Worm (Caenorhabditis elegans) whole organism, L4/young adult: ENCODE measurements around the gene jmjd-1.1.

Experiments
- W03F9.2 ChIP-seq: fragments of 150-350 bp; optimal IDR thresholded peaks from 2 replicates; lab custom pipeline; 2014; ENCODE audit warnings: missing biosample characterization, missing genetic modification characterization
- dao-5 ChIP-seq: sonication (generic microtip); optimal IDR thresholded peaks from 2 replicates; lab custom pipeline; 2016; ENCODE audit warnings: missing genotype, missing genetic modification characterization, moderate library complexity, missing compliant biosample characterization
- him-1 ChIP-seq: sonication (generic microtip); optimal IDR thresholded peaks from 2 replicates; lab custom pipeline; 2016; ENCODE audit warnings: missing genotype, missing genetic modification reagents, missing genetic modification characterization, missing compliant biosample characterization

jmjd-1.1 gene

DNA sequence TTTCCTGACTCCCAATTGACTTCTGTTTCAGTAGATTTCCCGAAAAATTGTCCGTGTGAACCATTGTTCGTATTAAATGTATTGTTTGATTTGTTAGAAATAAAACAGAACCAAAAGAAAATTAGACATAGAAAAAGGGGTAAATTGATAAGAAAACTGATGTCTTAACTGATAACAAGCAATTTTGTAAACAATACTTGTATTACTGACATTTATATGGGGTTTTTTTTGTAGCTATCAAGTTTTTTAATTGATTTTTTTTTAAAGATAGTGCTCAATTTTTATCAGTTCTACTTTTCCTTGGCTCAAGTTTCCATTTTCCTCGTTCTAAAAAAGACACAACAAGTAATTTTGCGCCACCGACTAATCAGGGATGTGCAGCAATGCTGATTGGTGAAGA is 9.2 kb upstream of the jmjd-1.1 start:
- TF ChIP-seq him-1 (tag; lab: Kevin White, UChicago) (no peak), W03F9.2 (no peak), dao-5 (no peak)

DNA sequence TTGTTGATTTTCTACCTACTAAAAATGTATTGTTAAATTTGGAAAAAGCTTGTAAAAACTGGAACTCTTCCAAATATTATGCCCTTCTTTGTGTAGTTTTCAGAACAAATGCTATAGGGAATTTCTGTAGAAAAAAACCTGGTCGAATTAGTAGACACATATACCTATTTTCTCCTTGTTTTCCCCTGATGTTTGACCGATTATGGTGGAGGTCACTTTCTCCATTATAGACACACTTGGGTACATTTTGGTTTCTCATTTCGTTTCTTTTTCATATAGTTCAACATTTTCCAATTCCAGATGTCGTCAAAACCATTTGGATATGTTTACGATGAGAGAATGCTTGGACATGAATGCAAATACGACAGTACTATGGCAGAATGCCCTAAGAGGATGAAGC is 7.6 kb upstream of the jmjd-1.1 start, which contains the start of gene hda-5:
TSS of gene hda-5 (plus strand) at position 301 of the 400 bp plus-strand sequence.
- no peak for TF ChIP-seq dao-5
- TF ChIP-seq W03F9.2, result no peak

DNA sequence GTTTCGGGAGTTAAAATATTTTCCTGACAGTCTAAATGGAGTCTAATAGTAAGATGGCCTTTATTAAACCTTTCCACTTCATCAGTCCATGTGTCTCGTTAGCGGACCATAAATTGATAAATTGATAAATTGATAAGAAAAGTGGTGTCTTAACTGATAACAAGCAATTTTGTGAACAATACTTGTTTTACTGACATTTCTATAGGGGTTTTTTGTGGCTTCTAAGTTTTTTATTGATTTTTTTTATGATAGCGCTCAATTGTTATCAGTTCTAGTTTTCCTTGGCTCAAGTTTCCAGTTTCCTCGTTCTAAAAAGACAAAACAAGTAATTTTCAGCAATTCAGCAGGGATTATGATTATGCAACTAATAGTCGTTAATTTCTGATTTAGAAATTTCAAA is 3.9 kb upstream of the jmjd-1.1 start, which contains the start of gene F43G6.17:
TSS of gene F43G6.17 (plus strand) at position 301 of the 400 bp plus-strand sequence.
- TF ChIP-seq dao-5, result no peak
- no peak for TF ChIP-seq W03F9.2
- no peak for TF ChIP-seq him-1 (tag; lab: Kevin White, UChicago)

DNA sequence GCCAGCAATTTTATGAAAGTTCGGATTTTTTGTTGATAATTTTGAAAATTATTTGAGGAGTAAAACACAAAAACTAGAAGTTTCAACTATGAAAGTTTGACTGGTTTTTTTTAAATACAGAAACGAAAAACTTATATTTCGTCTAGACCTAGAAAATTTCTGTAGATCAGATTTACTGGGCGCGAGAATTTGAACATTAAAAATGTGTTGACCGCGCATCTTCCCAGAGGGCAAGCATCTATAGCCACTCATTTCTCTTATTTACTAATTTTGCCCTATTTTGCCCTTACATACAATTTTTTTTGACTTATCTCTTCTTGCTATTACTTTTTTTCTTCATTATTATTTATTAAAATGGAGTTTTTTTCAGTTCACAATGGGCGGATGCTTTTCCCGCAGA is 2.6 kb downstream of the jmjd-1.1 start, which contains the start of gene F43G6.10:
TSS of gene F43G6.10 (plus strand) at position 371 of the 400 bp plus-strand sequence.
- TF ChIP-seq him-1 (tag; lab: Kevin White, UChicago), result no peak
- no peak for TF ChIP-seq W03F9.2
- TF ChIP-seq dao-5, result no peak

DNA sequence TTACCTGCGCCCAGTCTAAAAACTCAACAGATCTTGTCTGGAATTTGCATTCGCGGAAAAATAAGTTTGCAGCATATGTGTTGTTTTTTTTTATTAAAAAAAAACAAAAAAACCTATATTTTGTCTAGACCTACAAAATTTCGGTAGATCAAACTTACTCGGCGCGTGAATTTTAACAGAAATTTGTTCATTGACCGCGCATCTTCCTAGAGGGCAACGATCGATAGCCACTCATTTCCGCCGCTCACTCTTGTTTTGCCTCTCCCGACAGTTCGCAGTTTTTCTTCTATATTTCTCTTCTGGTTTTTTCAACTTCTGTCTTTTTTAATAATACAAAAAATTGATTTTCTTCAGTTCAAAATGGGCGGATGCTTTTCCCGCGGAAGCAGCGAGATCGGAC is 4.1 kb downstream of the jmjd-1.1 start, which contains the start of gene F43G6.7:
TSS of gene F43G6.7 (plus strand) at position 355 of the 400 bp plus-strand sequence.
- TF ChIP-seq dao-5 (no peak), W03F9.2 (no peak), him-1 (tag; lab: Kevin White, UChicago) (no peak)

DNA sequence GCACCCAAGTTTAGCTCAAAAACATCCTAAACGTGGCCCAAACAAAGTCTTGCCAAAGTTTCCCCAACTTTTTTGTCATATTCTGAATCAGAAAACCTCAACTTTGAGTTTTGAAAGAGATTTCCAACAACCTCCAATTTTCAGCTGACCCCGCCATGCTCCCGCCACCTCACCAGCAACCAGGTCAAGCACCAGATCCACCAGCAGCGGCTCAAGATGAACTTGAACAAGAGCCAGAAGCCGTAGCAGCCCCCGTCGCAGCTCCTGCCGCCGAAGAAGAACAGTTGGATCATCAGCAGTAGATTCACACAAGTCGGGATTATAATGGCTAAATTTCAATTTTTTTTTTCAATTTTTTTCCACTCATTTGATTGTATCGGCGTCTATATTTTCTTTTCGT is 4.9 kb downstream of the jmjd-1.1 start:
- no peak for TF ChIP-seq dao-5
- TF ChIP-seq W03F9.2, result no peak
- no peak for TF ChIP-seq him-1 (tag; lab: Kevin White, UChicago)

DNA sequence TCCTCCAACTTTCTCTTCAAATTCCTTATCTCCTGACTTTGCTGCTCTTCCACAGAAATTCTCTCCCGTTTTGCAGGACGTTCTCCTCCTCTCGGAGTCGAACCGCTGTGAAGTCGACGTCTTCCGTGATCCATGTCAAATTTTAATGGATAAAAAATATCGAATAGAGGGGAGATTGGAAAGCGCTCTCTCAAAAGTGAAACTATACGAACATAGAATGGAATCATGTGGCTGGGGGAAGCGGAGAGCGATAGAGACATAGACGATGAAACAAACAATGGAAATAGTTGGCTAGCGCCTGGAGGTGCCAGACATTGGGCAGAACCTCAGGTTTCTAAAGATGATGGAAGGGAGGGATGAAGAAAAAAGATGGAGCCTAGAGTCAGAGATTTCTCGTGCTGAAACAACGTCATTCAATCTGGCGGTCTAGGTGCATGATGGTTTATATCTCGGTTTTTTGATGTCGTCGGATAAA is 7.6 kb downstream of the jmjd-1.1 start, which contains the start of gene F43G6.8:
TSS of gene F43G6.8 (minus strand) at position 198 of the 475 bp plus-strand sequence.
- TF ChIP-seq W03F9.2 (no peak), him-1 (tag; lab: Kevin White, UChicago) (no peak), dao-5 (no peak)

DNA sequence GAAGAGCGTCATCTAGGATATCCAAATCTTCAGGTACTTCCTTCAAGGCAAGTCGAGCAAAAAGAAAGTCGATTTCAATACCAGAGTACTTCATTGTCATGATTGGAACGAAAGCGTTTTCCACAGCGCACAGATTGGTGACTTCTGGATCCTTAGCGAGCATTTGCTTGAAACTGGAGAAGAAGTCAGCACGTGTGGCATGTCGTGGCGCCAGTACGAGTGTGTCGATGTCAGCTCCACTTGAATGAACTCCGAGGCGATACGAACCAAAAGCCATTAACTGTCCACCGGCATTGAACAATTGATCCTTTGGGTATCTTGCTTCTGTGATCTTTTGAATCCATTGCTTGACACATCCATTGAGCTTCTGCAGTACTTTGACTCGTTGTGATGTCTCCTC is 9.7 kb downstream of the jmjd-1.1 start:
- TF ChIP-seq dao-5, result no peak
- TF ChIP-seq him-1 (tag; lab: Kevin White, UChicago), result no peak
- TF ChIP-seq W03F9.2, result no peak

DNA sequence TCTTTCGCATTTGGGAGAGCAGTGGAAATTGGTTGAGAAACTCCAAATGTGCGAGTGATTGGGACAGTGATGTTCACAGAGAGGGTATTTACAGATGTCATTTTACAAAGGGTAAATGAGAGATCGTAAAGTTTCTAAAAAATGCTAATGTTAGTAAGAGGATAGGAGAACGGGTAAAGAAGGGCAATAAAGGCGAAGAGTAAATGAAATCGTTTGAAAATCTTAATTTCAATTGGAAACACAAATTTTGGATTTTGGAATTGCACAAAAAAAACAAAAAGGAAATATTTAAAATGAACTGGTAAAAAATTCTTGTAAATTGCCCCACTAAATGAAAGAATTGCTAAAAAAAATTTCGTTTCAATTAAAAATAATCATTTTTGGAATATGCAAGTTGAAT is 10.1 kb downstream of the jmjd-1.1 start, which contains the start of gene pap-3:
TSS of gene pap-3 (minus strand) at position 101 of the 400 bp plus-strand sequence.
- no peak for TF ChIP-seq him-1 (tag; lab: Kevin White, UChicago)

DNA sequence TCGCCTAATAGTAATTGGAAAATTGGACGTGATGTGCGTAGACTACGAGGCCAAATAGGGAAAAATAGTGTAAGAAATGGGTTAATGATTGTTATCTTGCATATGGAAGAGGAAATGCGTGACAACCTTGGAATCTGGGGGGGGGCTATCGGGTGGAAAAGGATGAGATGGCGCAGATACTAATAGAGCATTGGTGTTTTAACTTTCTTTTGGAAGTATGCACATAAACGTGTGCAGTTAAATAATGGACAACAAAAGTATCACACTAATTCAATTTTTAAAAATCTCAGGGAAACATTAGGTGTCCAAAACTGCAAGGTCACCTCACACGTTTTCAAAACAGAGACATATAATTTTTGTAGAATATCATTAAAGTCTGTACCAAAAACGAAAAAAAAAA is 13.5 kb downstream of the jmjd-1.1 start, which contains the start of gene Y6D1A.2:
TSS of gene Y6D1A.2 (minus strand) at position 101 of the 400 bp plus-strand sequence.
- TF ChIP-seq W03F9.2 (no peak), him-1 (tag; lab: Kevin White, UChicago) (no peak), dao-5 (no peak)

DNA sequence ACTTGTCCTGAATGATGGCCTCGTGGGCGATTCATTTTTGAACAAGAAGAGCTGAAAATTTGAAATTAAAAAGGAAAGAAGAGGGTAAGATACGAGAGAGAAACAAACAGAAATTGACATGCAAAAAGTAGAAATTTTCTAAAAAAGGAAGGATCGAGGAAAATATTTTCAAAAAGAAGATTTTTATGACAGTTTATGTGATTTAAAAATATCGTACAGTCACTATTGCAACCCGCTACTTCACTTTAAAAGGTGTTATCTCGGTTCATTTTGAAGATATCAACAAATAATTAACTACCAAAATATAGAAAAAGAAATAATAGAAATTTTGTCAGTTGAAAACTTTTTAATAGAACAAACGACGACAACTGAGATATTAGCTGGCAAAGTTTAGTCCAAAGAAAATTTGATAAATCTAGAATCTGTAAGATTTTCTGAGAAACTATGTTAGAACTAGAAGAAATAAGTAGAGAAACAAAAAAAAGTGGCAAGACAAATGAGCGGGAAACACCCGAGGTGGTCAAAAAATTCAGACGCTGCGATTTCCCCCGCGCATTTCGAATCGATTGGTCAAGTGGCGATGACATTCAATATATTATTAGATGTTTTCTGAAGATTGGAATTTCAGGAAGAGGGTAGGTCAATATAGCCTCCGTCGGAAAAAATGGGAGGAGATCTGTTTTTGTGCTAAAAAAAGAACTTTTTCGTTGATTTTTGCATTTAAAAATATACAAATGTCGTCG is 17.4 kb downstream of the jmjd-1.1 start, which contains the start of gene Y6D1A.1:
TSS of gene Y6D1A.1 (minus strand) at position 51 of the 743 bp plus-strand sequence.
- TF ChIP-seq dao-5, result no peak
- no peak for TF ChIP-seq W03F9.2
- TF ChIP-seq him-1 (tag; lab: Kevin White, UChicago), result no peak

DNA sequence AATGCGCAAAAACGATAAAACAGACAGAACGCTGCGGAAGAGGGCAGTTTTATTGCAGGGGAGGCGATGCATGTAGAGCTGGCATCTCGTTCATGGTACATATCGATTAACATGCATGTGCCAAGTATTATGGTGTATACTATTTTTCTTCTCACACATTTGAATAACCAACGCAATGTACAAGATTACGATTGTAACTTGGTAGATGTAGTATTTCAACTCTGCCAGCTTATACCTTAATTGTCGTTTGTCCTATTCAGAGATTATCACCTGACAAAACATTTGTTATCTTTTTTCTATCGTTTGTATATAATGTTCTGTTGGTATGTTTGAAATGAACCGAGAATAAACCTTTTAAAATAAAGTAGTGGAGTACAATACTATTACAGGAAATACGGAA is 23.6 kb downstream of the jmjd-1.1 start, which contains the start of gene pes-5:
TSS of gene pes-5 (minus strand) at position 101 of the 400 bp plus-strand sequence.
- TF ChIP-seq him-1 (tag; lab: Kevin White, UChicago) (no peak), dao-5 (no peak), W03F9.2 (no peak)

DNA sequence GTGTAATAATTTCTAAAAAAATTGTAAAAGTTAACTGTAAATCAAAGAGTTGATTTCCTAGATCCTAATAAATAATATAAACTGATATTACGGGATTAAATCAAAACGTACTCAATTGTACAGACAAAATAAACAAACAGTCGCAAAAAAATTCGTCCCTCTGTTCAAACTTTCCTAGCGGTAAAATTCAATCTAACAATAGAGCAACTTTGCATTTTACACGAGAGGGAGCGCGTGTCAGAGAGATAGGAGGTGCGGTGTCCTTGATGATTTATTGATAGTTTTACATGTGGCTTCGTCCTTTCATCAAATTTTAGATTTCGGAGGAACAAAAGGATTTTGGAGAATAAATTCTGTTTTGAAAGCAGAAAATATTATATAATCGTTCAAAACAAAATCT is 24.2 kb downstream of the jmjd-1.1 start:
- TF ChIP-seq him-1 (tag; lab: Kevin White, UChicago), result no peak
- TF ChIP-seq W03F9.2, result no peak
- TF ChIP-seq dao-5, result no peak

DNA sequence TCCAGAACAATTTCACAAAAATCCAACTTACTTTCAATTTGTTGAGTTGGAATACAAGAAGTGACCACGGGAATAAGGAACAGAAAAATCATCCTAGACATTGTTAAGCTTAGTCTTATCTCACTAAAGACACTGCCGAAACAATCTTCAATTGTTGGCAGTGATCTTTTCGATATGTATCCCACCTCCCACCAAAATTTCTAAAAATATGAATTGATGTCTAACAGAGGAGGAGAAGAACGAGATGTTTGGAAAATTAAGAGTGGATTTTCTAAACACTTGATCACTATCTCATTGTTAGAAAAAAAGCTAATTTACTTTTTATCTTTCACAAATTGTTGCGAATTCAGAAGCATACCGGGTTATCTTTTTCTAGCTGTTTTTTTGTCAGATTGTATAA is 26.1 kb downstream of the jmjd-1.1 start, which contains the start of gene clec-144:
TSS of gene clec-144 (minus strand) at position 101 of the 400 bp plus-strand sequence.
- no peak for TF ChIP-seq W03F9.2
- TF ChIP-seq him-1 (tag; lab: Kevin White, UChicago), result no peak
- TF ChIP-seq dao-5, result no peak

DNA sequence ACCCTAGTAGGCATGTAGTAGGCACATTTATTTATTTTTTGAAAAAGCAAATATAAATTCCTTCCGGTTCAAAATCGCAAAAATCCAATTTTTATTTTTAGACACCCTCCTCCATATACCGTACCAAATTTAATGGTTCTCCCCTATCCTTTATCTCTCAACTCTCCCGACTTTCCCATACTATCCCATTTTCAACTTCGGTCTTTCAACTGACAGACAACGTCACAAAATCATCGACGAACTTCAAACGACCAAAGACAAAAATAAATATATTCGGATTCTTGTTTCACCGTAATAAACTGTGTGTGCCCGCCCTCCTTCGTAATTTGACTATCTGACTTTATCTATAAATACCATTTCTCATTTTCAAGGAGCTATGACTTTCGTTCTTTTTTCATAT is 28.9 kb downstream of the jmjd-1.1 start, which contains the start of gene T27D12.6:
TSS of gene T27D12.6 (plus strand) at position 301 of the 400 bp plus-strand sequence.
- TF ChIP-seq him-1 (tag; lab: Kevin White, UChicago) (no peak), W03F9.2 (no peak), dao-5 (no peak)
